Worm (Caenorhabditis elegans) whole organism, late embryonic: Measurements from ENCODE around the gene wht-5.

ENCODE experiments used
- ceh-19 ChIP-seq: fragments of 200-800 bp; sonication (Bioruptor generic); optimal IDR thresholded peaks from 2 replicates; lab custom pipeline; 2018; ENCODE audit warnings: mild to moderate bottlenecking, missing genetic modification characterization, missing compliant biosample characterization
- ceh-34 ChIP-seq: sonication (generic microtip); optimal IDR thresholded peaks from 2 replicates; lab custom pipeline; 2016; ENCODE audit warnings: mild to moderate bottlenecking, missing genetic modification characterization, missing compliant biosample characterization
- ceh-45 ChIP-seq: fragments of 200-800 bp; sonication (Bioruptor generic); IDR thresholded peaks from 2 replicates; pipeline ENCODE4 v1.3.6; 2022; ENCODE audit warnings: missing genetic modification reagents, missing genetic modification characterization, missing compliant biosample characterization
- ceh-6 ChIP-seq: fragments of 200-800 bp; sonication (Bioruptor generic); optimal IDR thresholded peaks from 2 replicates; lab custom pipeline; 2018; ENCODE audit warnings: mild to moderate bottlenecking, missing genetic modification characterization, missing compliant biosample characterization
- elt-2 ChIP-seq: sonication (generic microtip); optimal IDR thresholded peaks from 2 replicates; lab custom pipeline; 2016; ENCODE audit warnings: missing genetic modification reagents, missing genetic modification characterization, missing compliant biosample characterization
- ets-4 ChIP-seq: sonication (generic microtip); optimal IDR thresholded peaks from 2 replicates; lab custom pipeline; 2016; ENCODE audit warnings: missing genetic modification characterization, missing compliant biosample characterization
- fkh-6 ChIP-seq: sonication (generic microtip); optimal IDR thresholded peaks from 2 replicates; lab custom pipeline; 2016; ENCODE audit warnings: missing genetic modification characterization, missing compliant biosample characterization
- hlh-15 ChIP-seq: sonication (generic microtip); optimal IDR thresholded peaks from 2 replicates; lab custom pipeline; 2016; ENCODE audit warnings: missing genetic modification characterization, missing compliant biosample characterization
- nhr-11 ChIP-seq: fragments of 150-350 bp; optimal IDR thresholded peaks from 2 replicates; lab custom pipeline; 2014; ENCODE audit warnings: missing biosample characterization, missing genetic modification characterization
- pag-3 ChIP-seq: sonication (generic microtip); optimal IDR thresholded peaks from 2 replicates; lab custom pipeline; 2016; ENCODE audit warnings: missing compliant biosample characterization, missing genetic modification characterization, borderline replicate concordance
- ref-2 ChIP-seq: sonication (generic microtip); optimal IDR thresholded peaks from 2 replicates; lab custom pipeline; 2016; ENCODE audit warnings: missing genetic modification characterization, missing compliant biosample characterization
- sox-2 ChIP-seq: fragments of 200-800 bp; sonication (Bioruptor generic); IDR thresholded peaks from 2 replicates; pipeline ENCODE4 v1.3.6; 2022; ENCODE audit warnings: missing genetic modification reagents, missing genetic modification characterization, missing compliant biosample characterization
- unc-55 ChIP-seq: sonication (generic microtip); optimal IDR thresholded peaks from 2 replicates; lab custom pipeline; 2017; ENCODE audit warnings: missing biosample characterization, missing genetic modification reagents, missing genetic modification characterization

ce11 chrIV:12389951-12390350 lies 52.6 kb downstream of the wht-5 start, which contains the start of gene spe-45:
- TF ChIP-seq elt-2 (tag; lab: Kevin White, UChicago) (no peak), ceh-19 (no peak), ceh-6 (GFP tag; lab: Kevin White, UChicago) (no peak), fkh-6 (tag; lab: Kevin White, UChicago) (no peak), pag-3 (tag; lab: Kevin White, UChicago) (no peak), ceh-45 (no peak), ceh-34 (tag; lab: Kevin White, UChicago) (no peak), unc-55 (GFP tag; lab: Kevin White, UChicago) (no peak), nhr-11 (tag; lab: Kevin White, UChicago) (no peak), ets-4 (tag; lab: Kevin White, UChicago) (no peak), sox-2 (GFP tag; lab: Robert Waterston, UW) (no peak), hlh-15 (tag; lab: Kevin White, UChicago) (no peak), ref-2 (tag; lab: Kevin White, UChicago) (no peak)
